Fruit fly (Drosophila melanogaster) whole organism, embryonic: ENCODE results near the gene Polr1F.

Source experiments
- Abd-B ChIP-seq: fragments of 200-800 bp; sonication (Bioruptor generic); optimal IDR thresholded peaks from 2 replicates; lab custom pipeline; 2018; ENCODE audit warnings: missing biosample characterization, mild to moderate bottlenecking, missing genetic modification characterization, moderate library complexity
- Bgb ChIP-seq: fragments of 200-800 bp; sonication (Bioruptor generic); IDR thresholded peaks from 2 replicates; pipeline ENCODE4 v1.3.6; 2022; ENCODE audit warnings: missing biosample characterization, missing genetic modification characterization; ENCODE audit not compliant: partially characterized antibody
- CG11093 ChIP-seq: fragments of 200-800 bp; sonication (Bioruptor generic); IDR thresholded peaks from 3 replicates; pipeline ENCODE4 v1.3.6; 2022; ENCODE audit warnings: missing biosample characterization, missing genetic modification characterization
- CG11695 ChIP-seq: fragments of 200-800 bp; sonication (Bioruptor generic); IDR thresholded peaks from 3 replicates; pipeline ENCODE4 v1.3.6; 2022; ENCODE audit warnings: missing biosample characterization, missing genetic modification characterization
- CG13287 ChIP-seq: fragments of 200-800 bp; sonication (Bioruptor generic); IDR thresholded peaks from 2 replicates; pipeline ENCODE4 v1.3.6; 2022; ENCODE audit warnings: missing biosample characterization, missing genetic modification characterization; ENCODE audit not compliant: partially characterized antibody
- CG1792 ChIP-seq: fragments of 200-800 bp; sonication (Bioruptor generic); optimal IDR thresholded peaks from 2 replicates; lab custom pipeline; 2016; ENCODE audit warnings: missing biosample characterization, missing genetic modification characterization
- CG2678 ChIP-seq: fragments of 200-800 bp; sonication (Bioruptor generic); optimal IDR thresholded peaks from 3 replicates; lab custom pipeline; 2019; ENCODE audit warnings: missing biosample characterization, mild to moderate bottlenecking, missing genetic modification characterization, moderate library complexity
- CG2875 ChIP-seq: fragments of 200-800 bp; sonication (Bioruptor generic); optimal IDR thresholded peaks from 2 replicates; lab custom pipeline; 2017; ENCODE audit warnings: missing biosample characterization, mild to moderate bottlenecking, missing genetic modification characterization, missing genetic modification reagents
- CG3065 ChIP-seq: fragments of 200-800 bp; sonication (Bioruptor generic); optimal IDR thresholded peaks from 2 replicates; lab custom pipeline; 2016; ENCODE audit warnings: missing biosample characterization, missing genetic modification characterization
- CG42726 ChIP-seq: fragments of 200-800 bp; sonication (Bioruptor generic); IDR thresholded peaks from 2 replicates; pipeline ENCODE4 v1.3.6; 2022; ENCODE audit warnings: missing biosample characterization, missing genetic modification characterization; ENCODE audit not compliant: partially characterized antibody
- CG4282 ChIP-seq: fragments of 200-800 bp; sonication (Bioruptor generic); optimal IDR thresholded peaks from 2 replicates; lab custom pipeline; 2016; ENCODE audit warnings: missing biosample characterization, missing genetic modification characterization
- CG4328 ChIP-seq: fragments of 200-800 bp; sonication (Bioruptor generic); optimal IDR thresholded peaks from 3 replicates; lab custom pipeline; 2017; ENCODE audit warnings: missing biosample characterization, missing genetic modification reagents, missing genetic modification characterization
- CG43689 ChIP-seq: fragments of 200-800 bp; sonication (Bioruptor generic); IDR thresholded peaks from 2 replicates; pipeline ENCODE4 v1.3.6; 2022; ENCODE audit warnings: missing biosample characterization, missing genetic modification characterization
- CG4730 ChIP-seq: fragments of 200-800 bp; sonication (Bioruptor generic); IDR thresholded peaks from 2 replicates; pipeline ENCODE4 v1.3.6; 2022; ENCODE audit warnings: missing biosample characterization, missing genetic modification characterization
- CG6272 ChIP-seq: fragments of 200-800 bp; sonication (Bioruptor generic); IDR thresholded peaks from 2 replicates; pipeline ENCODE4 v1.3.6; 2022; ENCODE audit warnings: missing biosample characterization, missing genetic modification characterization
- CG6654 ChIP-seq: fragments of 200-800 bp; sonication (Bioruptor generic); optimal IDR thresholded peaks from 2 replicates; lab custom pipeline; 2017; ENCODE audit warnings: missing biosample characterization, mild to moderate bottlenecking, missing genetic modification characterization
- CG6854 ChIP-seq: fragments of 200-800 bp; sonication (Bioruptor generic); optimal IDR thresholded peaks from 3 replicates; lab custom pipeline; 2017; ENCODE audit warnings: missing biosample characterization, mild to moderate bottlenecking, missing genetic modification characterization
- CG8388 ChIP-seq: fragments of 200-800 bp; sonication (Bioruptor generic); optimal IDR thresholded peaks from 2 replicates; lab custom pipeline; 2019; ENCODE audit warnings: missing biosample characterization, mild to moderate bottlenecking, missing genetic modification characterization, moderate library complexity
- CG9215 ChIP-seq: fragments of 200-800 bp; sonication (Bioruptor generic); IDR thresholded peaks from 2 replicates; pipeline ENCODE4 v1.3.6; 2022; ENCODE audit warnings: missing biosample characterization, missing genetic modification characterization
- CG9817 ChIP-seq: fragments of 200-800 bp; sonication (Bioruptor generic); optimal IDR thresholded peaks from 2 replicates; lab custom pipeline; 2018; ENCODE audit warnings: missing biosample characterization, mild to moderate bottlenecking, missing genetic modification characterization, moderate library complexity
- CG9932 ChIP-seq: fragments of 200-800 bp; sonication (Bioruptor generic); IDR thresholded peaks from 2 replicates; pipeline ENCODE4 v1.3.6; 2022; ENCODE audit warnings: missing biosample characterization, missing genetic modification characterization
- Dip2 ChIP-seq: fragments of 200-800 bp; sonication (Bioruptor generic); IDR thresholded peaks from 2 replicates; pipeline ENCODE4 v1.3.6; 2022; ENCODE audit warnings: missing biosample characterization, missing genetic modification characterization
- Doc2 ChIP-seq: fragments of 200-800 bp; sonication (Bioruptor generic); IDR thresholded peaks from 2 replicates; pipeline ENCODE4 v1.3.6; 2022; ENCODE audit warnings: missing biosample characterization, missing genetic modification characterization
- Dp ChIP-seq: fragments of 200-800 bp; sonication (Bioruptor generic); optimal IDR thresholded peaks from 2 replicates; lab custom pipeline; 2018; ENCODE audit warnings: missing biosample characterization, mild to moderate bottlenecking, missing genetic modification characterization, moderate library complexity
- Fer3 ChIP-seq: fragments of 200-800 bp; sonication (Bioruptor generic); optimal IDR thresholded peaks from 2 replicates; lab custom pipeline; 2018; ENCODE audit warnings: missing biosample characterization, mild to moderate bottlenecking, missing genetic modification characterization, moderate library complexity
- Hand ChIP-seq: fragments of 200-800 bp; sonication (Bioruptor generic); optimal IDR thresholded peaks from 2 replicates; lab custom pipeline; 2017; ENCODE audit warnings: mild to moderate bottlenecking, missing biosample characterization, missing genetic modification reagents, missing genetic modification characterization
- Hsf ChIP-seq: fragments of 200-800 bp; sonication (Bioruptor generic); optimal IDR thresholded peaks from 3 replicates; lab custom pipeline; 2016; ENCODE audit warnings: missing biosample characterization, missing genetic modification characterization
- Max ChIP-seq: fragments of 200-800 bp; sonication (Bioruptor generic); optimal IDR thresholded peaks from 2 replicates; lab custom pipeline; 2016; ENCODE audit warnings: missing biosample characterization, mild to moderate bottlenecking, missing genetic modification characterization
- Sry-β ChIP-seq: fragments of 200-800 bp; sonication (Bioruptor generic); optimal IDR thresholded peaks from 2 replicates; lab custom pipeline; 2018; ENCODE audit warnings: missing biosample characterization, mild to moderate bottlenecking, missing genetic modification characterization, moderate library complexity
- ase ChIP-seq: fragments of 200-800 bp; sonication (Bioruptor generic); IDR thresholded peaks from 3 replicates; pipeline ENCODE4 v1.3.6; 2022; ENCODE audit warnings: missing biosample characterization, missing genetic modification characterization
- ash1 ChIP-seq: fragments of 200-800 bp; sonication (Bioruptor generic); optimal IDR thresholded peaks from 2 replicates; lab custom pipeline; 2018; ENCODE audit warnings: missing biosample characterization, mild to moderate bottlenecking, missing genetic modification characterization
- btn ChIP-seq: fragments of 200-800 bp; sonication (Bioruptor generic); optimal IDR thresholded peaks from 2 replicates; lab custom pipeline; 2016; ENCODE audit warnings: missing biosample characterization, missing genetic modification characterization
- chinmo ChIP-seq: fragments of 200-800 bp; sonication (Bioruptor generic); IDR thresholded peaks from 4 replicates; pipeline ENCODE4 v1.3.6; 2022; ENCODE audit warnings: missing biosample characterization, missing genetic modification characterization; ENCODE audit not compliant: partially characterized antibody
- crol ChIP-seq: fragments of 200-800 bp; sonication (Bioruptor generic); IDR thresholded peaks from 2 replicates; pipeline ENCODE4 v1.3.6; 2022; ENCODE audit warnings: missing biosample characterization, missing genetic modification characterization
- crp ChIP-seq, 2 experiments: fragments of 200-800 bp; sonication (Bioruptor generic); optimal IDR thresholded peaks; 2 replicates in 1 of 2; 3 replicates in 1 of 2; lab custom pipeline; 2017; ENCODE audit warnings: missing biosample characterization in 2 of 2, missing genetic modification characterization in 2 of 2, mild to moderate bottlenecking in 1 of 2, moderate library complexity in 1 of 2
- dmrt99B ChIP-seq: fragments of 200-800 bp; sonication (Bioruptor generic); optimal IDR thresholded peaks from 2 replicates; lab custom pipeline; 2018; ENCODE audit warnings: missing biosample characterization, mild to moderate bottlenecking, missing genetic modification characterization, moderate library complexity
- dpn ChIP-seq, 2 experiments: fragments of 200-800 bp; sonication (Bioruptor generic); optimal IDR thresholded peaks; 3 replicates each; lab custom pipeline; 2016; ENCODE audit warnings: missing biosample characterization in 2 of 2, missing genetic modification characterization in 2 of 2
- ewg ChIP-seq: fragments of 200-800 bp; sonication (Bioruptor generic); optimal IDR thresholded peaks from 3 replicates; lab custom pipeline; 2017; ENCODE audit warnings: mild to moderate bottlenecking, missing biosample characterization, missing genetic modification reagents, missing genetic modification characterization
- hth ChIP-seq: fragments of >200 bp; optimal IDR thresholded peaks from 2 replicates; lab custom pipeline; 2017; ENCODE audit warnings: inconsistent platforms
- kay ChIP-seq: fragments of 200-800 bp; sonication (Bioruptor generic); optimal IDR thresholded peaks from 2 replicates; lab custom pipeline; 2016; ENCODE audit warnings: missing biosample characterization, missing genetic modification characterization
- ken ChIP-seq: fragments of 200-800 bp; sonication (Bioruptor generic); IDR thresholded peaks from 3 replicates; pipeline ENCODE4 v1.3.6; 2022; ENCODE audit warnings: missing biosample characterization, missing genetic modification characterization
- nmo ChIP-seq: fragments of 200-800 bp; sonication (Bioruptor generic); optimal IDR thresholded peaks from 2 replicates; lab custom pipeline; 2018; ENCODE audit warnings: missing biosample characterization, mild to moderate bottlenecking, missing genetic modification characterization, moderate library complexity
- nom ChIP-seq: fragments of 200-800 bp; sonication (Bioruptor generic); optimal IDR thresholded peaks from 2 replicates; lab custom pipeline; 2017; ENCODE audit warnings: missing biosample characterization, missing genetic modification characterization, mild to moderate bottlenecking, moderate library complexity, missing genetic modification reagents
- peb ChIP-seq: fragments of 200-800 bp; sonication (Bioruptor generic); IDR thresholded peaks from 2 replicates; pipeline ENCODE4 v1.3.6; 2022; ENCODE audit warnings: missing biosample characterization, missing genetic modification characterization
- pho ChIP-seq: fragments of 200-800 bp; sonication (Bioruptor generic); optimal IDR thresholded peaks from 2 replicates; lab custom pipeline; 2016; ENCODE audit warnings: missing biosample characterization, missing genetic modification characterization
- row ChIP-seq: fragments of 200-800 bp; sonication (Bioruptor generic); IDR thresholded peaks from 3 replicates; pipeline ENCODE4 v1.3.6; 2022; ENCODE audit warnings: missing biosample characterization, missing genetic modification characterization
- sr ChIP-seq: fragments of 200-800 bp; sonication (Bioruptor generic); IDR thresholded peaks from 3 replicates; pipeline ENCODE4 v1.3.6; 2022; ENCODE audit warnings: missing biosample characterization, missing genetic modification characterization
- twi ChIP-seq: fragments of 200-800 bp; optimal IDR thresholded peaks from 2 replicates; lab custom pipeline; 2019; ENCODE audit warnings: missing biosample characterization, mild to moderate bottlenecking, missing genetic modification characterization, moderate library complexity
- vfl ChIP-seq: fragments of 200-800 bp; sonication (Bioruptor generic); optimal IDR thresholded peaks from 2 replicates; lab custom pipeline; 2016; ENCODE audit warnings: missing biosample characterization, missing genetic modification characterization
- wor ChIP-seq: fragments of 200-800 bp; sonication (Bioruptor generic); IDR thresholded peaks from 2 replicates; pipeline ENCODE4 v1.3.6; 2022; ENCODE audit warnings: missing biosample characterization, missing genetic modification characterization

Gene Polr1F

dm6 chr2L:6950096-6950495, 42.5 kb upstream of the Polr1F start, which contains the start of the genes Gas41 and SA1 (continued):
- TF ChIP-seq dmrt99B (tag; lab: Kevin White, UChicago) (no peak), CG8388 (GFP tag; lab: Kevin White, UChicago) (peak; percentile 93), peb (GFP tag; lab: Robert Waterston, UW) (peak; percentile 64), twi (tag; lab: Kevin White, UChicago) (peak; percentile 68), CG11093 (peak; percentile 82), CG4328 (peak; percentile 71), CG43689 (peak; percentile 56; the same call in 1 of the 2 replicates), chinmo (GFP tag; lab: Robert Waterston, UW) (0 out of 4 replicates have a peak, but pooled peaks have one; percentile 70), hth (no peak), Dip2 (GFP tag; lab: Robert Waterston, UW) (no peak), Sry-β (GFP tag; lab: Kevin White, UChicago) (peak; percentile 9), Dp (GFP tag; lab: Kevin White, UChicago) (peak; percentile 42), CG9932 (peak; percentile 95), pho (GFP tag; lab: Kevin White, UChicago) (peak; percentile 41), row (GFP tag; lab: Robert Waterston, UW) (peak; percentile 98), CG6272 (GFP tag; lab: Robert Waterston, UW) (peak; percentile 96), CG6654 (GFP tag; lab: Kevin White, UChicago) (peak; percentile 5), Hand (GFP tag; lab: Kevin White, UChicago) (peak; percentile 74), CG6854 (GFP tag; lab: Kevin White, UChicago) (no peak), sr (GFP tag; lab: Robert Waterston, UW) (no peak), Fer3 (tag; lab: Kevin White, UChicago) (peak; percentile 92), CG4730 (GFP tag; lab: Robert Waterston, UW) (peak; percentile 91), wor (no peak), Hsf (GFP tag; lab: Kevin White, UChicago) (no peak), ken (no peak), ewg (GFP tag; lab: Kevin White, UChicago) (peak; percentile 33), CG1792 (no peak), CG13287 (GFP tag; lab: Robert Waterston, UW) (peak; percentile 90), CG42726 (GFP tag; lab: Robert Waterston, UW) (0 out of 2 replicates have a peak, but pooled peaks have one; percentile 57), dpn (GFP tag; optimal IDR thresholded peaks at IDR 0.05; lab: Kevin White, UChicago) (peak in 1 of 2 experiments; percentile 74), CG2678 (tag; lab: Kevin White, UChicago) (peak; percentile 92), nmo (GFP tag; lab: Kevin White, UChicago) (peak; percentile 24), btn (GFP tag; lab: Kevin White, UChicago) (no peak), CG11695 (GFP tag; lab: Robert Waterston, UW) (peak; percentile 50; the same call in 2 of the 3 replicates), ash1 (GFP tag; lab: Kevin White, UChicago) (no peak), kay (peak; percentile 67), Doc2 (GFP tag; lab: Robert Waterston, UW) (no peak), CG9215 (GFP tag; lab: Robert Waterston, UW) (peak; percentile 89), CG2875 (GFP tag; lab: Kevin White, UChicago) (peak; percentile 60), ase (peak; percentile 81; the same call in 2 of the 3 replicates), CG9817 (tag; lab: Kevin White, UChicago) (peak; percentile 29), crp (GFP tag; optimal IDR thresholded peaks at IDR 0.05; lab: Kevin White, UChicago) (peak in 1 of 2 experiments; percentile 3), crol (GFP tag; lab: Robert Waterston, UW) (no peak), vfl (GFP tag; lab: Kevin White, UChicago) (peak; percentile 72), CG3065 (GFP tag; lab: Kevin White, UChicago) (peak; percentile 84), nom (peak; percentile 44), Max (GFP tag; lab: Kevin White, UChicago) (no peak), Bgb (peak; percentile 69), Abd-B (GFP tag; lab: Kevin White, UChicago) (no peak), CG4282 (GFP tag; lab: Kevin White, UChicago) (no peak)
